Worm (Caenorhabditis elegans) whole organism, L1 larva: ENCODE results near the gene che-12.
A peak's percentile ranks its signal among the peaks of the same experiment; 100 is the strongest.

Experiments
- ama-1 ChIP-seq: fragments of 150-350 bp; optimal IDR thresholded peaks from 2 replicates; lab custom pipeline; 2014
- blmp-1 ChIP-seq: fragments of 150-350 bp; optimal IDR thresholded peaks from 2 replicates; lab custom pipeline; 2014; ENCODE audit warnings: missing biosample characterization, missing genetic modification characterization
- dpl-1 ChIP-seq, 3 experiments: fragments of 150-350 bp in 2 of 3; sonication (generic microtip) in 1 of 3; optimal IDR thresholded peaks; 2 replicates each; lab custom pipeline; 2014 to 2017; ENCODE audit warnings: missing biosample characterization in 3 of 3, missing genetic modification characterization in 3 of 3, missing genetic modification reagents in 3 of 3
- elt-3 ChIP-seq, 6 experiments: fragments of 150-350 bp in 1 of 6; sonication (generic microtip); optimal IDR thresholded peaks; 2 replicates each; lab custom pipeline; 2017 to 2018; ENCODE audit warnings: missing biosample characterization in 6 of 6, missing genetic modification characterization in 6 of 6, inconsistent platforms in 1 of 6
- fkh-10 ChIP-seq: sonication (generic microtip); optimal IDR thresholded peaks from 2 replicates; lab custom pipeline; 2017; ENCODE audit warnings: missing biosample characterization, missing genetic modification reagents, missing genetic modification characterization
- fkh-8 ChIP-seq: sonication (generic microtip); optimal IDR thresholded peaks from 2 replicates; lab custom pipeline; 2016; ENCODE audit warnings: mild to moderate bottlenecking, missing genetic modification characterization, missing compliant biosample characterization
- nhr-11 ChIP-seq: fragments of 150-350 bp; optimal IDR thresholded peaks from 2 replicates; lab custom pipeline; 2014; ENCODE audit warnings: missing biosample characterization, missing genetic modification characterization
- nhr-28 ChIP-seq: fragments of 150-350 bp; optimal IDR thresholded peaks from 2 replicates; lab custom pipeline; 2014; ENCODE audit warnings: missing biosample characterization, missing genetic modification characterization
- nhr-71 ChIP-seq: sonication (generic microtip); optimal IDR thresholded peaks from 2 replicates; lab custom pipeline; 2016; ENCODE audit warnings: mild to moderate bottlenecking, missing genetic modification characterization, moderate library complexity, missing compliant biosample characterization
- nhr-76 ChIP-seq: sonication (generic microtip); optimal IDR thresholded peaks from 2 replicates; lab custom pipeline; 2017; ENCODE audit warnings: missing biosample characterization, missing genetic modification characterization
- nhr-85 ChIP-seq: sonication (generic microtip); peaks from one replicate; lab custom pipeline; 2016; ENCODE audit warnings: missing genetic modification characterization, inconsistent platforms, missing compliant biosample characterization
- unc-130 ChIP-seq: fragments of 150-350 bp; optimal IDR thresholded peaks from 2 replicates; lab custom pipeline; 2017; ENCODE audit warnings: missing biosample characterization, missing genetic modification characterization, inconsistent platforms
- vab-15 ChIP-seq: sonication (generic microtip); optimal IDR thresholded peaks from 2 replicates; lab custom pipeline; 2017; ENCODE audit warnings: missing genotype, mild to moderate bottlenecking, missing genetic modification characterization, missing compliant biosample characterization
- zag-1 ChIP-seq: fragments of 150-350 bp; optimal IDR thresholded peaks from 2 replicates; lab custom pipeline; 2014; ENCODE audit warnings: missing biosample characterization, missing genetic modification characterization

DNA sequence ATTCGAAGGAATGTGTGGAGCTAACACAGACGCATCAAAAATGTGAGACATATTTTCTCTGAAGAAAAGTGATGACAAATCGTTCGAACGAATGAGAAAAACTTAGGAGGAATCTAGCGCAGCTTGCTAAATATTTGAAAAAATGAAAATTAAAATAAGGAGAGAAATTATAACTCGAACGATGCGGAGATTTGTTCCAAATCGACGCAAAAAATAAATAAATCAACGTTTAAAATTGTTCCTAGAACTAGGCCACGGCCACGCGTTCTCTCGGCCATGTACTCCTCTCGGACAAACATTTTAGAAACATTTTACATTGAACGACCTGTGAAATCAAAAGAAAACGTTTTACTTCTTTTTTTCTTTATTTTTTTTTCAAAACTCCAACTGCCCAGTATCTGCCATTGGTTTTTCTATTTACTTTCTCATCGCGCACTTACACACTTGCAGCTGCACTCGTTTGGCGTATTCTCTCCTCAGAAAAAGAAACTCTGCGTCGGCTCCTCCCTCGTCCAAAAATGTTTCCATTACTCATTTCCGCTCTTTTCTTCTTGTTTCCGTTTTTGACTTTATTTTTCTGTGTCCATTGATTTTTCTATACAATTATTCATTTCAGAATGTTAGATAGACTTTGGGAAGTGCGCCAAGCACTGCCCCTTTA is 13.0 kb upstream of the che-12 start, which contains the start of the genes gna-1 and B0024.13:
- TF ChIP-seq ama-1 (lab: Kevin White, UChicago) (no peak), vab-15 (tag; lab: Kevin White, UChicago) (no peak), zag-1 (tag; lab: Kevin White, UChicago) (no peak), blmp-1 (tag; lab: Kevin White, UChicago) (peak; percentile 60), nhr-11 (tag; lab: Kevin White, UChicago) (no peak), dpl-1 (GFP tag; optimal IDR thresholded peaks at IDR 0.05; lab: Kevin White, UChicago) (peak; percentile 37 to 62 (median 58)), nhr-85 (tag; lab: Kevin White, UChicago) (peak; percentile 87), nhr-28 (tag; lab: Kevin White, UChicago) (no peak), unc-130 (tag; lab: Kevin White, UChicago) (peak; percentile 33), nhr-71 (tag; lab: Kevin White, UChicago) (peak; percentile 85), fkh-10 (GFP tag; lab: Kevin White, UChicago) (no peak), elt-3 (tag; optimal IDR thresholded peaks at IDR 0.05; lab: Kevin White, UChicago) (no peak), nhr-76 (tag; lab: Kevin White, UChicago) (no peak), fkh-8 (peak; percentile 69)
